Fruit fly (Drosophila melanogaster) whole organism, embryonic: ENCODE results near the gene Kap3.

Experiments
- CG14050 ChIP-seq: fragments of 200-800 bp; sonication (Bioruptor generic); IDR thresholded peaks from 3 replicates; pipeline ENCODE4 v1.3.6; 2022; ENCODE audit warnings: missing biosample characterization, missing genetic modification characterization
- CG15269 ChIP-seq: fragments of 200-800 bp; sonication (Bioruptor generic); optimal IDR thresholded peaks from 2 replicates; lab custom pipeline; 2018; ENCODE audit warnings: missing biosample characterization, mild to moderate bottlenecking, missing genetic modification characterization, moderate library complexity
- CG1647 ChIP-seq: fragments of 200-800 bp; sonication (Bioruptor generic); optimal IDR thresholded peaks from 3 replicates; lab custom pipeline; 2016; ENCODE audit warnings: missing biosample characterization, missing genetic modification characterization
- CG17612 ChIP-seq: fragments of 200-800 bp; sonication (Bioruptor generic); IDR thresholded peaks from 2 replicates; pipeline ENCODE4 v1.3.6; 2022; ENCODE audit warnings: missing biosample characterization, missing genetic modification characterization
- CG18011 ChIP-seq: fragments of 200-800 bp; sonication (Bioruptor generic); optimal IDR thresholded peaks from 2 replicates; lab custom pipeline; 2017; ENCODE audit warnings: missing biosample characterization, missing genetic modification characterization, mild to moderate bottlenecking, moderate library complexity, missing genotype
- CG1832 ChIP-seq: fragments of 200-800 bp; sonication (Bioruptor generic); optimal IDR thresholded peaks from 2 replicates; lab custom pipeline; 2017; ENCODE audit warnings: missing biosample characterization, mild to moderate bottlenecking, missing genetic modification characterization, inconsistent platforms
- CG2202 ChIP-seq: fragments of 200-800 bp; sonication (Bioruptor generic); optimal IDR thresholded peaks from 2 replicates; lab custom pipeline; 2018; ENCODE audit warnings: missing biosample characterization, mild to moderate bottlenecking, missing genetic modification characterization
- CG30403 ChIP-seq: fragments of 200-800 bp; sonication (Bioruptor generic); optimal IDR thresholded peaks from 3 replicates; lab custom pipeline; 2016; ENCODE audit warnings: missing biosample characterization, missing genetic modification characterization
- CG31388 ChIP-seq: fragments of 200-800 bp; sonication (Bioruptor generic); optimal IDR thresholded peaks from 2 replicates; lab custom pipeline; 2016; ENCODE audit warnings: missing biosample characterization, missing genetic modification characterization
- CG3163 ChIP-seq: fragments of 200-800 bp; sonication (Bioruptor generic); optimal IDR thresholded peaks from 3 replicates; lab custom pipeline; 2016; ENCODE audit warnings: missing biosample characterization, missing genetic modification characterization
- CG33213 ChIP-seq: fragments of 200-800 bp; sonication (Bioruptor generic); optimal IDR thresholded peaks from 3 replicates; lab custom pipeline; 2016; ENCODE audit warnings: missing biosample characterization, missing genetic modification characterization
- CG4424 ChIP-seq: fragments of 200-800 bp; sonication (Bioruptor generic); optimal IDR thresholded peaks from 3 replicates; lab custom pipeline; 2016; ENCODE audit warnings: missing biosample characterization, missing genetic modification characterization
- CG5245 ChIP-seq: fragments of 200-800 bp; sonication (Bioruptor generic); optimal IDR thresholded peaks from 3 replicates; lab custom pipeline; 2016; ENCODE audit warnings: missing biosample characterization, missing genetic modification characterization
- CG6254 ChIP-seq: fragments of 200-800 bp; sonication (Bioruptor generic); optimal IDR thresholded peaks from 3 replicates; lab custom pipeline; 2017; ENCODE audit warnings: mild to moderate bottlenecking, missing biosample characterization, missing genetic modification reagents, missing genetic modification characterization
- CG7928 ChIP-seq: fragments of 200-800 bp; sonication (Bioruptor generic); optimal IDR thresholded peaks from 2 replicates; lab custom pipeline; 2017; ENCODE audit warnings: missing biosample characterization, mild to moderate bottlenecking, missing genetic modification characterization
- CG8290 ChIP-seq, 3 experiments: fragments of 200-800 bp; sonication (Bioruptor generic); optimal IDR thresholded peaks; 2 replicates each; lab custom pipeline; 2016 to 2019; ENCODE audit warnings: missing biosample characterization in 3 of 3, missing genetic modification characterization in 3 of 3, mild to moderate bottlenecking in 2 of 3, moderate library complexity in 1 of 3
- CG8388 ChIP-seq: fragments of 200-800 bp; sonication (Bioruptor generic); optimal IDR thresholded peaks from 2 replicates; lab custom pipeline; 2019; ENCODE audit warnings: missing biosample characterization, mild to moderate bottlenecking, missing genetic modification characterization, moderate library complexity
- CG8478 ChIP-seq: fragments of >200 bp; optimal IDR thresholded peaks from 2 replicates; lab custom pipeline; 2018
- CG9817 ChIP-seq: fragments of 200-800 bp; sonication (Bioruptor generic); optimal IDR thresholded peaks from 2 replicates; lab custom pipeline; 2018; ENCODE audit warnings: missing biosample characterization, mild to moderate bottlenecking, missing genetic modification characterization, moderate library complexity
- CHES-1-like ChIP-seq: fragments of 200-800 bp; sonication (Bioruptor generic); optimal IDR thresholded peaks from 2 replicates; lab custom pipeline; 2016; ENCODE audit warnings: missing biosample characterization, missing genetic modification characterization
- Doc2 ChIP-seq: fragments of 200-800 bp; sonication (Bioruptor generic); IDR thresholded peaks from 2 replicates; pipeline ENCODE4 v1.3.6; 2022; ENCODE audit warnings: missing biosample characterization, missing genetic modification characterization
- Ets97D ChIP-seq: fragments of 200-800 bp; sonication (Bioruptor generic); optimal IDR thresholded peaks from 3 replicates; lab custom pipeline; 2016; ENCODE audit warnings: missing biosample characterization, missing genetic modification characterization
- HLH4C ChIP-seq: fragments of 200-800 bp; sonication (Bioruptor generic); IDR thresholded peaks from 3 replicates; pipeline ENCODE4 v1.3.6; 2022; ENCODE audit warnings: missing biosample characterization, missing genetic modification characterization; ENCODE audit not compliant: partially characterized antibody
- Med ChIP-seq: fragments of 200-800 bp; sonication (Bioruptor generic); peaks from one replicate; lab custom pipeline; 2016; ENCODE audit warnings: missing biosample characterization, missing genetic modification characterization, mild to moderate bottlenecking, inconsistent platforms, moderate library complexity
- Myb ChIP-seq: fragments of 200-800 bp; sonication (Bioruptor generic); optimal IDR thresholded peaks from 2 replicates; lab custom pipeline; 2016; ENCODE audit warnings: missing biosample characterization, missing genetic modification characterization
- PHDP ChIP-seq: fragments of 200-800 bp; sonication (Bioruptor generic); optimal IDR thresholded peaks from 3 replicates; lab custom pipeline; 2018; ENCODE audit warnings: missing biosample characterization, mild to moderate bottlenecking, missing genetic modification characterization, moderate library complexity
- Six4 ChIP-seq: fragments of 200-800 bp; sonication (Bioruptor generic); optimal IDR thresholded peaks from 2 replicates; lab custom pipeline; 2016; ENCODE audit warnings: missing biosample characterization, missing genetic modification characterization
- ac ChIP-seq: fragments of 200-800 bp; sonication (Bioruptor generic); optimal IDR thresholded peaks from 3 replicates; lab custom pipeline; 2017; ENCODE audit warnings: missing biosample characterization, mild to moderate bottlenecking, missing genetic modification characterization
- bcd ChIP-seq: fragments of 200-800 bp; sonication (Bioruptor generic); optimal IDR thresholded peaks from 2 replicates; lab custom pipeline; 2017; ENCODE audit warnings: missing biosample characterization, mild to moderate bottlenecking, missing genetic modification characterization
- caup ChIP-seq: fragments of 200-800 bp; sonication (Bioruptor generic); optimal IDR thresholded peaks from 3 replicates; lab custom pipeline; 2017; ENCODE audit warnings: missing biosample characterization, mild to moderate bottlenecking, missing genetic modification characterization, moderate library complexity; ENCODE audit not compliant: severe bottlenecking
- cg ChIP-seq: fragments of 200-800 bp; sonication (Bioruptor generic); optimal IDR thresholded peaks from 3 replicates; lab custom pipeline; 2019; ENCODE audit warnings: missing biosample characterization, mild to moderate bottlenecking, missing genetic modification characterization, moderate library complexity
- chif ChIP-seq, 2 experiments: fragments of 200-800 bp; sonication (Bioruptor generic); optimal IDR thresholded peaks; 3 replicates each; lab custom pipeline; 2016; ENCODE audit warnings: missing biosample characterization in 2 of 2, missing genetic modification characterization in 2 of 2
- crol ChIP-seq: fragments of 200-800 bp; sonication (Bioruptor generic); IDR thresholded peaks from 2 replicates; pipeline ENCODE4 v1.3.6; 2022; ENCODE audit warnings: missing biosample characterization, missing genetic modification characterization
- dan ChIP-seq: fragments of 200-800 bp; sonication (Bioruptor generic); IDR thresholded peaks from 2 replicates; pipeline ENCODE4 v1.3.6; 2022; ENCODE audit warnings: missing biosample characterization, missing genetic modification characterization
- ewg ChIP-seq: fragments of 200-800 bp; sonication (Bioruptor generic); optimal IDR thresholded peaks from 3 replicates; lab custom pipeline; 2017; ENCODE audit warnings: mild to moderate bottlenecking, missing biosample characterization, missing genetic modification reagents, missing genetic modification characterization
- fd3F ChIP-seq: fragments of 200-800 bp; sonication (Bioruptor generic); optimal IDR thresholded peaks from 2 replicates; lab custom pipeline; 2018; ENCODE audit warnings: missing biosample characterization, mild to moderate bottlenecking, missing genetic modification characterization, moderate library complexity
- fd96Cb ChIP-seq: fragments of 200-800 bp; sonication (Bioruptor generic); optimal IDR thresholded peaks from 2 replicates; lab custom pipeline; 2018; ENCODE audit warnings: missing biosample characterization, mild to moderate bottlenecking, missing genetic modification characterization, moderate library complexity
- gcm ChIP-seq: fragments of 200-800 bp; sonication (Bioruptor generic); optimal IDR thresholded peaks from 2 replicates; lab custom pipeline; 2019; ENCODE audit warnings: missing biosample characterization, mild to moderate bottlenecking, missing genetic modification characterization, moderate library complexity
- gfzf ChIP-seq: fragments of 200-800 bp; sonication (Bioruptor generic); optimal IDR thresholded peaks from 2 replicates; lab custom pipeline; 2016; ENCODE audit warnings: missing biosample characterization, mild to moderate bottlenecking, missing genetic modification characterization, moderate library complexity
- jumu ChIP-seq: fragments of 200-800 bp; sonication (Bioruptor generic); optimal IDR thresholded peaks from 3 replicates; lab custom pipeline; 2016; ENCODE audit warnings: missing biosample characterization, missing genetic modification characterization
- ken ChIP-seq: fragments of 200-800 bp; sonication (Bioruptor generic); IDR thresholded peaks from 3 replicates; pipeline ENCODE4 v1.3.6; 2022; ENCODE audit warnings: missing biosample characterization, missing genetic modification characterization
- lov ChIP-seq, 2 experiments: fragments of 200-800 bp in 1 of 2; fragments of >200 bp in 1 of 2; sonication (Bioruptor generic) in 1 of 2; IDR thresholded peaks in 1 of 2; optimal IDR thresholded peaks in 1 of 2; 2 replicates in 1 of 2; 3 replicates in 1 of 2; pipeline versions ENCODE4 v1.3.6 to Lab custom; 2017 to 2022; ENCODE audit warnings: missing biosample characterization in 1 of 2, missing genetic modification characterization in 1 of 2
- p53 ChIP-seq: fragments of 200-800 bp; sonication (Bioruptor generic); optimal IDR thresholded peaks from 2 replicates; lab custom pipeline; 2016; ENCODE audit warnings: missing biosample characterization, missing genetic modification characterization
- row ChIP-seq: fragments of 200-800 bp; sonication (Bioruptor generic); IDR thresholded peaks from 3 replicates; pipeline ENCODE4 v1.3.6; 2022; ENCODE audit warnings: missing biosample characterization, missing genetic modification characterization
- sd ChIP-seq: fragments of 200-800 bp; sonication (Bioruptor generic); optimal IDR thresholded peaks from 3 replicates; lab custom pipeline; 2018; ENCODE audit warnings: missing biosample characterization, mild to moderate bottlenecking, missing genetic modification characterization, moderate library complexity
- sima ChIP-seq: fragments of 200-800 bp; sonication (Bioruptor generic); optimal IDR thresholded peaks from 2 replicates; lab custom pipeline; 2016; ENCODE audit warnings: missing biosample characterization, missing genetic modification characterization
- slbo ChIP-seq: fragments of 200-800 bp; sonication (Bioruptor generic); IDR thresholded peaks from 2 replicates; pipeline ENCODE4 v1.3.6; 2022; ENCODE audit warnings: missing biosample characterization, missing genetic modification characterization
- stwl ChIP-seq: fragments of 200-800 bp; sonication (Bioruptor generic); optimal IDR thresholded peaks from 3 replicates; lab custom pipeline; 2018; ENCODE audit warnings: missing biosample characterization, mild to moderate bottlenecking, missing genetic modification characterization, moderate library complexity
- sug ChIP-seq: fragments of 200-800 bp; optimal IDR thresholded peaks from 2 replicates; lab custom pipeline; 2019; ENCODE audit warnings: missing biosample characterization, mild to moderate bottlenecking, missing genetic modification characterization, moderate library complexity
- twi ChIP-seq: fragments of 200-800 bp; optimal IDR thresholded peaks from 2 replicates; lab custom pipeline; 2019; ENCODE audit warnings: missing biosample characterization, mild to moderate bottlenecking, missing genetic modification characterization, moderate library complexity

The Kap3 gene

dm6 chrX:11351351-11351750, 11.5 kb upstream of the Kap3 start (continued):
- TF ChIP-seq HLH4C = no peak
- TF ChIP-seq Med (GFP tag; lab: Kevin White, UChicago) = peak; percentile 99
- TF ChIP-seq Myb = peak; percentile 82
- peak; percentile 71 for TF ChIP-seq cg (GFP tag; lab: Kevin White, UChicago)
- TF ChIP-seq Ets97D (GFP tag; lab: Kevin White, UChicago) = peak; percentile 63
- peak; percentile 92 for TF ChIP-seq CG30403 (GFP tag; lab: Kevin White, UChicago)
- no peak for TF ChIP-seq gfzf (GFP tag; lab: Kevin White, UChicago)
- peak; percentile 96 for TF ChIP-seq row
- peak; percentile 70 for TF ChIP-seq CG2202
- peak; percentile 58 for TF ChIP-seq CG7928 (GFP tag; lab: Kevin White, UChicago)
- peak; percentile 89 for TF ChIP-seq caup (GFP tag; lab: Kevin White, UChicago)
- TF ChIP-seq chif (GFP tag; optimal IDR thresholded peaks at IDR 0.05; lab: Kevin White, UChicago) = peak; percentile 87 to 93
- peak; percentile 97 for TF ChIP-seq ken (GFP tag; lab: Robert Waterston, UW)
- peak; percentile 92 for TF ChIP-seq bcd (GFP tag; lab: Kevin White, UChicago)
- peak; percentile 83 for TF ChIP-seq CG17612
- peak; percentile 81 for TF ChIP-seq CG6254 (GFP tag; lab: Kevin White, UChicago)
- peak; percentile 91 for TF ChIP-seq PHDP (tag; lab: Kevin White, UChicago)
- TF ChIP-seq Doc2 (GFP tag; lab: Robert Waterston, UW) = peak; percentile 77
- TF ChIP-seq ewg (GFP tag; lab: Kevin White, UChicago) = peak; percentile 86
- TF ChIP-seq ac (GFP tag; lab: Kevin White, UChicago) = peak; percentile 66
- peak; percentile 73 for TF ChIP-seq CG8290 (GFP tag; optimal IDR thresholded peaks at IDR 0.05; lab: Kevin White, UChicago)
- peak in 1 of 2 experiments; percentile 99 for TF ChIP-seq CG8290 (tag; optimal IDR thresholded peaks at IDR 0.05; lab: Kevin White, UChicago)
- peak; percentile 94 for TF ChIP-seq CG4424 (GFP tag; lab: Kevin White, UChicago)
- peak; percentile 93 for TF ChIP-seq CG14050 (GFP tag; lab: Robert Waterston, UW)
- peak; percentile 87 for TF ChIP-seq CG8388 (GFP tag; lab: Kevin White, UChicago)
- peak; percentile 86 for TF ChIP-seq fd3F (GFP tag; lab: Kevin White, UChicago)
- TF ChIP-seq Six4 (GFP tag; lab: Kevin White, UChicago) = peak; percentile 88
- TF ChIP-seq fd96Cb (tag; lab: Kevin White, UChicago) = peak; percentile 91
- peak; percentile 60 for TF ChIP-seq crol (GFP tag; lab: Robert Waterston, UW)
- peak; percentile 93 for TF ChIP-seq CG9817 (tag; lab: Kevin White, UChicago)
- TF ChIP-seq gcm (GFP tag; lab: Kevin White, UChicago) = peak; percentile 85
- peak; percentile 97 for TF ChIP-seq slbo (GFP tag; lab: Robert Waterston, UW)
- no peak for TF ChIP-seq lov (optimal IDR thresholded peaks at IDR 0.05; lab: Kevin White, UChicago)
- peak; percentile 95 for TF ChIP-seq lov (GFP tag; IDR thresholded peaks at IDR 0.05; lab: Robert Waterston, UW)
- TF ChIP-seq p53 (GFP tag; lab: Kevin White, UChicago) = peak; percentile 77
- no peak for TF ChIP-seq CG8478
- peak; percentile 90 for TF ChIP-seq CG1647
- peak; percentile 94 for TF ChIP-seq jumu (GFP tag; lab: Kevin White, UChicago)
- TF ChIP-seq CG1832 (GFP tag; lab: Kevin White, UChicago) = no peak
- peak; percentile 6 for TF ChIP-seq stwl
- TF ChIP-seq twi = peak; percentile 72
- peak; percentile 75 for TF ChIP-seq CG18011
- TF ChIP-seq sima (GFP tag; lab: Kevin White, UChicago) = peak; percentile 81
- peak; percentile 83 for TF ChIP-seq CG31388
- TF ChIP-seq CG5245 = peak; percentile 91
- TF ChIP-seq dan (GFP tag; lab: Robert Waterston, UW) = peak; percentile 74
- peak; percentile 82 for TF ChIP-seq sug
- peak; percentile 70 for TF ChIP-seq sd (tag; lab: Kevin White, UChicago)
- TF ChIP-seq CHES-1-like = peak; percentile 90
- TF ChIP-seq CG3163 (GFP tag; lab: Kevin White, UChicago) = peak; percentile 74
- TF ChIP-seq CG15269 (tag; lab: Kevin White, UChicago) = peak; percentile 95
- peak; percentile 88 for TF ChIP-seq CG33213 (GFP tag; lab: Kevin White, UChicago)
